Fruit fly (Drosophila melanogaster) ovary, adult (tissue): Measurements from ENCODE around the gene CG4270.

Experiments
- CG17801 ChIP-seq: fragments of 200-800 bp; optimal IDR thresholded peaks from 2 replicates; lab custom pipeline; 2019; ENCODE audit warnings: missing biosample characterization, mild to moderate bottlenecking, missing genetic modification characterization, moderate library complexity; ENCODE audit not compliant: partially characterized antibody

The CG4270 gene

dm6 chr2L:2307648-2308047 is 44.4 kb downstream of the CG4270 start, which contains the start of gene CG16995:
Gene CG16995, plus strand, starts transcription at chr2L:2307948.
- no peak for TF ChIP-seq CG17801 (GFP tag; lab: Kevin White, UChicago)

dm6 chr2L:2311449-2311848 is 48.2 kb downstream of the CG4270 start, which contains the start of gene eys:
Gene eys, plus strand, starts transcription at chr2L:2311680.
- TF ChIP-seq CG17801 (GFP tag; lab: Kevin White, UChicago): no peak
